Worm (Caenorhabditis elegans) whole organism, mixed stage, embryonic: ENCODE data around the gene T21D12.11.

Experiments used
- M03D4.4 ChIP-seq: sonication (generic microtip); optimal IDR thresholded peaks from 2 replicates; lab custom pipeline; 2017; ENCODE audit warnings: mild to moderate bottlenecking, missing genetic modification characterization, missing compliant biosample characterization
- bed-3 ChIP-seq: fragments of 200-800 bp; sonication (Bioruptor generic); optimal IDR thresholded peaks from 3 replicates; lab custom pipeline; 2018; ENCODE audit warnings: mild to moderate bottlenecking, missing genetic modification characterization, moderate library complexity, missing compliant biosample characterization
- blmp-1 ChIP-seq: fragments of 150-350 bp; optimal IDR thresholded peaks from 2 replicates; lab custom pipeline; 2014; ENCODE audit warnings: missing biosample characterization, missing genetic modification characterization
- ceh-39 ChIP-seq: fragments of 150-350 bp; optimal IDR thresholded peaks from 2 replicates; lab custom pipeline; 2014; ENCODE audit warnings: missing biosample characterization, missing genetic modification characterization
- ceh-43 ChIP-seq: fragments of 200-800 bp; sonication (Bioruptor generic); optimal IDR thresholded peaks from 2 replicates; lab custom pipeline; 2018; ENCODE audit warnings: mild to moderate bottlenecking, missing genetic modification characterization, moderate library complexity, missing compliant biosample characterization
- ceh-83 ChIP-seq: fragments of 200-800 bp; sonication (Bioruptor generic); optimal IDR thresholded peaks from 2 replicates; lab custom pipeline; 2018; ENCODE audit warnings: mild to moderate bottlenecking, missing genetic modification characterization, missing compliant biosample characterization
- ces-1 ChIP-seq: fragments of 150-350 bp; optimal IDR thresholded peaks from 2 replicates; lab custom pipeline; 2014; ENCODE audit warnings: missing biosample characterization, missing genetic modification reagents, missing genetic modification characterization
- cnd-1 ChIP-seq: fragments of 200-800 bp; sonication (Bioruptor generic); optimal IDR thresholded peaks from 2 replicates; lab custom pipeline; 2018; ENCODE audit warnings: mild to moderate bottlenecking, missing genetic modification characterization, missing compliant biosample characterization
- drap-1 ChIP-seq: fragments of 200-800 bp; sonication (Bioruptor generic); optimal IDR thresholded peaks from 3 replicates; lab custom pipeline; 2018; ENCODE audit warnings: mild to moderate bottlenecking, missing genetic modification characterization, missing compliant biosample characterization
- elt-1 ChIP-seq: sonication (generic microtip); optimal IDR thresholded peaks from 2 replicates; lab custom pipeline; 2017; ENCODE audit warnings: missing genetic modification characterization, mild to moderate bottlenecking, missing compliant biosample characterization, antibody characterized with exemption, moderate library complexity, borderline replicate concordance; ENCODE audit not compliant: insufficient read depth
- elt-3 ChIP-seq: fragments of 150-350 bp; optimal IDR thresholded peaks from 2 replicates; lab custom pipeline; 2014; ENCODE audit warnings: missing biosample characterization, missing genetic modification characterization
- flh-1 ChIP-seq: fragments of 200-800 bp; sonication (Bioruptor generic); optimal IDR thresholded peaks from 2 replicates; lab custom pipeline; 2018; ENCODE audit warnings: mild to moderate bottlenecking, missing genetic modification characterization, moderate library complexity, missing compliant biosample characterization
- ham-2 ChIP-seq: fragments of 200-800 bp; sonication (Bioruptor generic); optimal IDR thresholded peaks from 2 replicates; lab custom pipeline; 2018; ENCODE audit warnings: mild to moderate bottlenecking, missing genetic modification characterization, missing compliant biosample characterization
- hlh-1 ChIP-seq: fragments of 150-350 bp; optimal IDR thresholded peaks from 2 replicates; lab custom pipeline; 2014; ENCODE audit warnings: missing biosample characterization, missing genetic modification reagents, missing genetic modification characterization
- lin-13 ChIP-seq: fragments of 150-350 bp; optimal IDR thresholded peaks from 2 replicates; lab custom pipeline; 2014; ENCODE audit warnings: missing biosample characterization, missing genetic modification characterization
- lin-32 ChIP-seq: fragments of 200-800 bp; sonication (Bioruptor generic); optimal IDR thresholded peaks from 2 replicates; lab custom pipeline; 2018; ENCODE audit warnings: mild to moderate bottlenecking, missing genetic modification characterization, missing compliant biosample characterization
- mab-5 ChIP-seq: fragments of 150-350 bp; optimal IDR thresholded peaks from 2 replicates; lab custom pipeline; 2014; ENCODE audit warnings: missing biosample characterization, missing genetic modification characterization
- mep-1 ChIP-seq: fragments of 150-350 bp; optimal IDR thresholded peaks from 2 replicates; lab custom pipeline; 2017; ENCODE audit warnings: missing biosample characterization, missing genetic modification reagents, missing genetic modification characterization, inconsistent platforms
- mls-2 ChIP-seq: sonication (generic microtip); optimal IDR thresholded peaks from 2 replicates; lab custom pipeline; 2016; ENCODE audit warnings: mild to moderate bottlenecking, missing genetic modification characterization, moderate library complexity, missing compliant biosample characterization
- nhr-12 ChIP-seq: fragments of 150-350 bp; optimal IDR thresholded peaks from 2 replicates; lab custom pipeline; 2014; ENCODE audit warnings: missing biosample characterization, missing genetic modification characterization
- nhr-2 ChIP-seq: fragments of 150-350 bp; optimal IDR thresholded peaks from 2 replicates; lab custom pipeline; 2014; ENCODE audit warnings: missing biosample characterization, missing genetic modification characterization
- nhr-237 ChIP-seq: fragments of 150-350 bp; optimal IDR thresholded peaks from 2 replicates; lab custom pipeline; 2014; ENCODE audit warnings: missing biosample characterization, missing genetic modification characterization
- nhr-28 ChIP-seq: fragments of 150-350 bp; optimal IDR thresholded peaks from 2 replicates; lab custom pipeline; 2014; ENCODE audit warnings: missing biosample characterization, missing genetic modification characterization
- nhr-76 ChIP-seq: sonication (generic microtip); optimal IDR thresholded peaks from 2 replicates; lab custom pipeline; 2017; ENCODE audit warnings: missing biosample characterization, missing genetic modification characterization
- pha-4 ChIP-seq: fragments of 150-350 bp; optimal IDR thresholded peaks from 2 replicates; lab custom pipeline; 2018; ENCODE audit warnings: missing biosample characterization, missing genetic modification reagents, missing genetic modification characterization
- sem-2 ChIP-seq: fragments of 200-800 bp; sonication (Bioruptor generic); optimal IDR thresholded peaks from 2 replicates; lab custom pipeline; 2018; ENCODE audit warnings: mild to moderate bottlenecking, missing genetic modification characterization, missing compliant biosample characterization
- snpc-4 ChIP-seq: fragments of 150-350 bp; optimal IDR thresholded peaks from 2 replicates; lab custom pipeline; 2014; ENCODE audit warnings: missing biosample characterization, missing genetic modification characterization
- sptf-1 ChIP-seq: sonication (generic microtip); optimal IDR thresholded peaks from 2 replicates; lab custom pipeline; 2017; ENCODE audit warnings: mild to moderate bottlenecking, missing genetic modification characterization, moderate library complexity, missing compliant biosample characterization
- tbx-8 ChIP-seq: fragments of 200-800 bp; sonication (Bioruptor generic); optimal IDR thresholded peaks from 2 replicates; lab custom pipeline; 2018; ENCODE audit warnings: mild to moderate bottlenecking, missing genetic modification characterization, moderate library complexity, missing compliant biosample characterization
- unc-120 ChIP-seq: sonication (generic microtip); optimal IDR thresholded peaks from 2 replicates; lab custom pipeline; 2017; ENCODE audit warnings: missing genetic modification characterization, missing compliant biosample characterization; ENCODE audit not compliant: poor library complexity, severe bottlenecking
- unc-39 ChIP-seq: fragments of 150-350 bp; optimal IDR thresholded peaks from 2 replicates; lab custom pipeline; 2014; ENCODE audit warnings: missing biosample characterization, missing genetic modification characterization
- unc-62 ChIP-seq: fragments of 150-350 bp; optimal IDR thresholded peaks from 2 replicates; lab custom pipeline; 2014; ENCODE audit warnings: missing biosample characterization, missing genetic modification reagents, missing genetic modification characterization
- zip-8 ChIP-seq: fragments of 150-350 bp; optimal IDR thresholded peaks from 2 replicates; lab custom pipeline; 2014; ENCODE audit warnings: missing biosample characterization, missing genetic modification characterization
- ztf-11 ChIP-seq: fragments of 150-350 bp; optimal IDR thresholded peaks from 2 replicates; lab custom pipeline; 2014; ENCODE audit warnings: missing biosample characterization, missing genetic modification characterization

T21D12.11 gene

ce11 chrIV:306572-306971, 37.4 kb downstream of the T21D12.11 start:
- no peak for TF ChIP-seq nhr-2 (tag; lab: Kevin White, UChicago)
- no peak for TF ChIP-seq cnd-1 (tag; lab: Kevin White, UChicago)
- no peak for TF ChIP-seq unc-120
- TF ChIP-seq M03D4.4 (tag; lab: Kevin White, UChicago) = no peak
- no peak for TF ChIP-seq hlh-1
- no peak for TF ChIP-seq mab-5 (tag; lab: Kevin White, UChicago)
- no peak for TF ChIP-seq flh-1 (GFP tag; lab: Kevin White, UChicago)
- no peak for TF ChIP-seq unc-39 (tag; lab: Kevin White, UChicago)
- no peak for TF ChIP-seq ceh-43 (GFP tag; lab: Kevin White, UChicago)
- TF ChIP-seq sem-2 (GFP tag; lab: Kevin White, UChicago) = no peak
- no peak for TF ChIP-seq ham-2
- no peak for TF ChIP-seq snpc-4 (tag; lab: Kevin White, UChicago)
- no peak for TF ChIP-seq mls-2 (tag; lab: Kevin White, UChicago)
- no peak for TF ChIP-seq bed-3

- TF ChIP-seq sptf-1 (no peak), nhr-12 (no peak), zip-8 (tag; lab: Kevin White, UChicago) (peak; percentile 73)
Observed at ce11 chrIV:307205-307604, 38.0 kb downstream of the T21D12.11 start, which contains the start of gene swt-1. Gene swt-1 (plus strand): TSS chrIV:307505.

ce11 chrIV:309526-309925, 40.3 kb downstream of the T21D12.11 start:
- TF ChIP-seq hlh-1 = no peak

ce11 chrIV:313615-314014, 44.4 kb downstream of the T21D12.11 start, which contains the start of gene snai-1:
Gene snai-1 (minus strand): TSS chrIV:313715.
- no peak for TF ChIP-seq ham-2
- TF ChIP-seq nhr-237 (tag; lab: Kevin White, UChicago) = no peak
- TF ChIP-seq mab-5 (tag; lab: Kevin White, UChicago) = no peak
- no peak for TF ChIP-seq elt-3
- TF ChIP-seq sptf-1 = no peak
- TF ChIP-seq drap-1 (GFP tag; lab: Kevin White, UChicago) = no peak
- TF ChIP-seq flh-1 (GFP tag; lab: Kevin White, UChicago) = no peak
- no peak for TF ChIP-seq nhr-2 (tag; lab: Kevin White, UChicago)
- TF ChIP-seq elt-1 (tag; lab: Kevin White, UChicago) = no peak
- TF ChIP-seq sem-2 (GFP tag; lab: Kevin White, UChicago) = no peak
- TF ChIP-seq tbx-8 (GFP tag; lab: Kevin White, UChicago) = no peak
- TF ChIP-seq ceh-39 (tag; lab: Kevin White, UChicago) = no peak
- TF ChIP-seq ces-1 (GFP tag; lab: Kevin White, UChicago) = no peak
- no peak for TF ChIP-seq bed-3
- TF ChIP-seq lin-13 (tag; lab: Kevin White, UChicago) = no peak
- no peak for TF ChIP-seq cnd-1 (tag; lab: Kevin White, UChicago)
- TF ChIP-seq mls-2 (tag; lab: Kevin White, UChicago) = no peak
- TF ChIP-seq pha-4 (tag; lab: Kevin White, UChicago) = no peak
- TF ChIP-seq lin-32 (GFP tag; lab: Kevin White, UChicago) = no peak
- no peak for TF ChIP-seq nhr-12

ce11 chrIV:314475-314874, 45.3 kb downstream of the T21D12.11 start:
- no peak for TF ChIP-seq lin-13 (tag; lab: Kevin White, UChicago)
- peak; percentile 44 for TF ChIP-seq unc-120
- TF ChIP-seq tbx-8 (GFP tag; lab: Kevin White, UChicago) = no peak
- TF ChIP-seq hlh-1 = peak; percentile 80
- TF ChIP-seq, all 35 proteins: peak for 2

- TF ChIP-seq lin-32 (GFP tag; lab: Kevin White, UChicago) = no peak
- no peak for TF ChIP-seq nhr-76 (tag; lab: Kevin White, UChicago)
- no peak for TF ChIP-seq M03D4.4 (tag; lab: Kevin White, UChicago)
- no peak for TF ChIP-seq ceh-83 (GFP tag; lab: Kevin White, UChicago)
- TF ChIP-seq elt-3 = no peak
- no peak for TF ChIP-seq unc-62
- TF ChIP-seq drap-1 (GFP tag; lab: Kevin White, UChicago) = no peak
- no peak for TF ChIP-seq bed-3
- TF ChIP-seq elt-1 (tag; lab: Kevin White, UChicago) = no peak
- no peak for TF ChIP-seq unc-120
- no peak for TF ChIP-seq sem-2 (GFP tag; lab: Kevin White, UChicago)
- no peak for TF ChIP-seq nhr-28 (tag; lab: Kevin White, UChicago)
- no peak for TF ChIP-seq unc-39 (tag; lab: Kevin White, UChicago)
- TF ChIP-seq blmp-1 (tag; lab: Kevin White, UChicago) = no peak
- TF ChIP-seq mab-5 (tag; lab: Kevin White, UChicago) = no peak
- TF ChIP-seq ztf-11 (tag; lab: Kevin White, UChicago) = no peak
- TF ChIP-seq mep-1 = no peak
- no peak for TF ChIP-seq flh-1 (GFP tag; lab: Kevin White, UChicago)
- no peak for TF ChIP-seq lin-13 (tag; lab: Kevin White, UChicago)
- TF ChIP-seq ces-1 (GFP tag; lab: Kevin White, UChicago) = no peak
- TF ChIP-seq, all 35 proteins: peak for 0
Observed at ce11 chrIV:319654-320053, 50.4 kb downstream of the T21D12.11 start.
